Fruit fly (Drosophila melanogaster) whole organism, wandering third instar larva: ENCODE measurements around the gene CG42828.
A peak's percentile ranks its signal among the peaks of the same experiment; 100 is the strongest.

Experiments
- Abd-B ChIP-seq: fragments of >200 bp; optimal IDR thresholded peaks from 2 replicates; lab custom pipeline; 2017; ENCODE audit warnings: missing biosample characterization, missing genetic modification characterization
- OdsH ChIP-seq: fragments of 200-800 bp; sonication (Bioruptor generic); optimal IDR thresholded peaks from 2 replicates; lab custom pipeline; 2016; ENCODE audit warnings: missing biosample characterization, mild to moderate bottlenecking, missing genetic modification characterization
- ey ChIP-seq: fragments of 200-800 bp; sonication (Bioruptor generic); optimal IDR thresholded peaks from 2 replicates; lab custom pipeline; 2016; ENCODE audit warnings: missing biosample characterization, missing genetic modification characterization
- foxo ChIP-seq, 2 experiments: fragments of 200-800 bp; sonication (Bioruptor generic); optimal IDR thresholded peaks; 2 replicates in 1 of 2; 3 replicates in 1 of 2; lab custom pipeline; 2016 to 2017; ENCODE audit warnings: missing biosample characterization in 2 of 2, missing genetic modification characterization in 2 of 2
- h ChIP-seq: fragments of 200-800 bp; sonication (Bioruptor generic); optimal IDR thresholded peaks from 3 replicates; lab custom pipeline; 2016; ENCODE audit warnings: missing biosample characterization, mild to moderate bottlenecking, missing genetic modification characterization
- jim ChIP-seq: fragments of 175-275, 200-325 bp; sonication (Bioruptor generic); optimal IDR thresholded peaks from 2 replicates; lab custom pipeline; 2016; ENCODE audit warnings: missing biosample characterization, mild to moderate bottlenecking, missing genetic modification characterization
- lola ChIP-seq: fragments of >200 bp; optimal IDR thresholded peaks from 2 replicates; lab custom pipeline; 2017; ENCODE audit warnings: missing biosample characterization, missing genetic modification characterization

DNA sequence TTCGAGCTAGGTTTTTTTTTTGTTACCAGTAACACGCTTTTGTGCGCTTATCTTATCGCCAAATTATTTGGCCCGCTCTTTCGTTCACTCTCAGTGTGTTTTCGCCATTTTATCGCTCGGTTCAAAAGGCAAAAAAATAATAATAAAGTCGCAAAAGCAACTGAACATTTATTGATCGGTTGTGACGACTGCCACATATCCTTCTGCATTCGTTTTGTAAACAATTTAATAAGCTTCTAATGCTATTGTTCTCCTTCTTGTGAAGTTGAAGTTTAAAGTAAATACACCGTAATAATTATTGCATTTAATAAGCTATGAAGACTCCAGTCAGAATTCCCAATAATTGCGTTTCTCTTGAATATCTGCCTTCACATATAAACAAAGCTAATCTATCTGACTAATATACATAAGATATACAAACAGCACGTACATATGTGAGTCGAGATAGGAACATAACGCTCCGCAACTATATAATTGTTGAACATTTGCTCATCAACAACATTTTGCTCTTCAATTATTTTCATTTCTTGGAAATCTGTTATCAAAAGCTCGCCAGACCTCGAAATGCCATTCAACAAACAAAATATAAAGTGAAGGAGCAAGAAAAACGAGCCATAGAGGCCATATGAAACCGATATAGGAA lies 36.2 kb upstream of the CG42828 start:
- TF ChIP-seq h (GFP tag; lab: Kevin White, UChicago) (peak; percentile 69), foxo (GFP tag; optimal IDR thresholded peaks at IDR 0.05; lab: Kevin White, UChicago) (peak in 1 of 2 experiments; percentile 67), Abd-B (no peak), jim (GFP tag; lab: Kevin White, UChicago) (no peak), ey (GFP tag; lab: Kevin White, UChicago) (peak; percentile 65), OdsH (peak; percentile 34), lola (GFP tag; lab: Kevin White, UChicago) (no peak)
